Fruit fly (Drosophila melanogaster): Measurements from ENCODE around the gene ru.

DNA sequence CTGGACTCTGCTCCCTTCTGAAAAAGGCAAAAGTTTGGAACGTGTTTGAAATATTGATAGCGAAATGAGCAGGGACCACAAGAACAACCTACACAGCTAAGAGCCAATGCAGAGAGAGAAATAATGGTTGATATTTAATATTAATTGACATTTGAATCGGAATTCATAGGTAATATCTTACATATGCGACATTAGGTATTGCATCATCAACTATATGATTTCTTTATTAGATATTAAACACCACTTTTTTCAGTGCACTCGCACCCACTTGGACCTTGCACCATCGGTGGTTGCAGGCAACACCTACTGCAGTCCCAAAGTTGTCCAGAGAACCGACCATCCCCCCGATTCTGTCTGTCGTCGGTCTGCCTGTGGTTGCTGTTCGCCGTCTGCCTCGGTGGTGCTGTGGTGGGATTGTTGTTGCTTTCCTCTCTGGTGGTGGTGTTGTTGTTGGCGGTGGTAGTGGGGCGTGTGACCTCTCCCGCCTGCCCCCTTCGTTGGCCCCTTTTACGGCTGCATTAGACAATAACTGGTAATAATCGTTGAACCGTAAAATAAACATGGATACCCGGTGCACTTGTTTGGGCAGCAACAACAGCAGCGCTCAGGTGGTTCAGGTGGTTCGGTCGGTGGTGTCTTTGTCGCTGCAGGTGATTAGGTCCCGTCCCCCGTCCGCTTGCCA is 8.6 kb downstream of the ru start:
- no peak for TF ChIP-seq psq (optimal IDR thresholded peaks at IDR 0.05)
- TF ChIP-seq ttk (optimal IDR thresholded peaks at IDR 0.05), result no peak
- no peak for TF ChIP-seq h (optimal IDR thresholded peaks at IDR 0.05)

Data from Kc167 (cell line).